Worm (Caenorhabditis elegans) whole organism, young adult: ENCODE results near the gene gid-8.

Experiments
- D2030.7 ChIP-seq: fragments of 200-800 bp; sonication (Bioruptor generic); IDR thresholded peaks from 2 replicates; pipeline ENCODE4 v1.3.6; 2022; ENCODE audit warnings: missing genetic modification reagents, missing genetic modification characterization, missing compliant biosample characterization
- F37B4.10 ChIP-seq: fragments of 200-800 bp; sonication (Bioruptor generic); IDR thresholded peaks from 2 replicates; pipeline ENCODE4 v1.3.6; 2022; ENCODE audit warnings: missing genetic modification characterization, missing compliant biosample characterization
- F39B2.1 ChIP-seq: fragments of 200-800 bp; sonication (Bioruptor generic); IDR thresholded peaks from 2 replicates; pipeline ENCODE4 v1.3.6; 2022; ENCODE audit warnings: missing genetic modification reagents, missing genetic modification characterization, missing compliant biosample characterization
- F55B11.4 ChIP-seq: sonication (generic microtip); optimal IDR thresholded peaks from 2 replicates; lab custom pipeline; 2016; ENCODE audit warnings: missing compliant biosample characterization, missing genetic modification characterization, borderline replicate concordance; ENCODE audit not compliant: insufficient read depth
- attf-6 ChIP-seq: fragments of 200-800 bp; sonication (Bioruptor generic); IDR thresholded peaks from 2 replicates; pipeline ENCODE4 v1.3.6; 2022; ENCODE audit warnings: missing genetic modification reagents, missing genetic modification characterization, missing compliant biosample characterization
- bed-1 ChIP-seq: fragments of 200-800 bp; sonication (Bioruptor generic); IDR thresholded peaks from 2 replicates; pipeline ENCODE4 v1.3.6; 2022; ENCODE audit warnings: missing genetic modification reagents, missing genetic modification characterization, missing compliant biosample characterization
- die-1 ChIP-seq: sonication (generic microtip); optimal IDR thresholded peaks from 2 replicates; lab custom pipeline; 2016; ENCODE audit warnings: missing genotype, mild to moderate bottlenecking, missing genetic modification characterization, missing compliant biosample characterization
- egl-44 ChIP-seq: fragments of 200-800 bp; sonication (Bioruptor generic); IDR thresholded peaks from 2 replicates; pipeline ENCODE4 v1.3.6; 2022; ENCODE audit warnings: missing genetic modification reagents, missing genetic modification characterization, missing compliant biosample characterization
- gei-17 ChIP-seq: fragments of 200-800 bp; sonication (Bioruptor generic); optimal IDR thresholded peaks from 2 replicates; lab custom pipeline; 2018; ENCODE audit warnings: mild to moderate bottlenecking, missing genetic modification characterization, missing compliant biosample characterization
- nhr-179 ChIP-seq: sonication (generic microtip); optimal IDR thresholded peaks from 2 replicates; lab custom pipeline; 2016; ENCODE audit warnings: mild to moderate bottlenecking, missing genetic modification characterization, missing compliant biosample characterization
- sea-2 ChIP-seq: fragments of 200-800 bp; sonication (Bioruptor generic); IDR thresholded peaks from 2 replicates; pipeline ENCODE4 v1.3.6; 2022; ENCODE audit warnings: missing genetic modification characterization, missing compliant biosample characterization
- snpc-4 ChIP-seq, 5 experiments: fragments of 150-350 bp in 1 of 5; sonication (generic microtip) in 4 of 5; optimal IDR thresholded peaks; 2 replicates each; lab custom pipeline; 2014 to 2018; ENCODE audit warnings: missing genetic modification characterization in 5 of 5, missing biosample characterization in 3 of 5, antibody characterized with exemption in 2 of 5, mild to moderate bottlenecking in 2 of 5, missing compliant biosample characterization in 2 of 5, missing genotype in 2 of 5, moderate library complexity in 2 of 5, missing genetic modification reagents in 1 of 5
- tlf-1 ChIP-seq: fragments of 200-800 bp; sonication (Bioruptor generic); optimal IDR thresholded peaks from 2 replicates; lab custom pipeline; 2018; ENCODE audit warnings: mild to moderate bottlenecking, missing genetic modification characterization, missing compliant biosample characterization
- zim-3 ChIP-seq: sonication (generic microtip); optimal IDR thresholded peaks from 2 replicates; lab custom pipeline; 2017; ENCODE audit warnings: mild to moderate bottlenecking, missing genetic modification characterization, moderate library complexity, missing compliant biosample characterization

DNA sequence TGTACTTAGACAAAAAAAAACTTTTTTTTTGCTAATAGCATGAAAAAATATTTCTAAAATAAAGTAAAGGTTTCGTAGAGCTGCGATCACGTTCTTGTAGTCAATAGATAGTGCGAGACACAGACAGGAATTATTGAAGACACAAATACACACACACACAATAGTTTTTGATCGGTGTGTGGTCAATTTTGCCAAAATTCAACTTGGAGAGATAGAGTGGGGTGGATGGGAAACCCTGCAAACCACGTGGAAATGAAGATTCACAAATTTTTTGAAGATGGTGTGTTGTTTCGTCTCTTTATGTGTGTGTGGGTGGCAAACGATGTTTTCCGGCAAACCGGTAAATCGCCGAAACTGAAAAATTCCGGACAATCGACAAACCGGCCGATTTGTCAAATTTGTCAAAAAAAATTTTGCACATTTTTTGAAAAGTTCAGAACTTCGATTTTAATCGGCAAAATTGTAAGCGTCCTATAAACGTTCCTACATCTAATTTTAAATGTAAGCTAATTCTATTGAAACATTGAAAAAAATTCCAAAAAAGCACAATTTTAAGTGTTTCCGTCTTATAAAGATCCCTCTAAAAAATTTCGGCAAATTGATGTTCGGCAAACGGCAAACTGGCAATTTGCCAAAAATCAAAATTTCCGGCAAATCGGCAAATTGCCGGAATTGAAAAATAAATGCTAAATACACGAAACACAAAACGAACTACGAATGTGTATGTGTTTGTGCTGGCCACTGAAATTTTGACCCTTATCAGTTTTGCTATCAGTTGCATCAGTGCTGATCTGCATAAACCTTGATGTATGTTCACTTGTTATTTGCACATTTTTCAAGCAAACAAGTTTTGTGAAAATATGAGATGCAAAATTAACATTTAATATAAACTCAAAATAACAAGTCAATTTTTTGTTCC is 34.8 kb upstream of the gid-8 start:
- no peak for TF ChIP-seq sea-2 (GFP tag; lab: Robert Waterston, UW)
- no peak for TF ChIP-seq snpc-4 (GFP tag; optimal IDR thresholded peaks at IDR 0.05; lab: Kevin White, UChicago)
- no peak for TF ChIP-seq snpc-4 (tag; optimal IDR thresholded peaks at IDR 0.05; lab: Kevin White, UChicago)
- TF ChIP-seq tlf-1 (GFP tag; lab: Kevin White, UChicago) = no peak
- TF ChIP-seq zim-3 (tag; lab: Kevin White, UChicago) = no peak
- TF ChIP-seq egl-44 (GFP tag; lab: Robert Waterston, UW) = no peak
- TF ChIP-seq D2030.7 (GFP tag; lab: Robert Waterston, UW) = no peak
- no peak for TF ChIP-seq attf-6 (GFP tag; lab: Robert Waterston, UW)
- no peak for TF ChIP-seq F39B2.1
- no peak for TF ChIP-seq die-1 (tag; lab: Kevin White, UChicago)
- TF ChIP-seq F37B4.10 (GFP tag; lab: Robert Waterston, UW) = no peak
- no peak for TF ChIP-seq gei-17 (GFP tag; lab: Kevin White, UChicago)
- no peak for TF ChIP-seq bed-1
- TF ChIP-seq nhr-179 = no peak
- TF ChIP-seq F55B11.4 (tag; lab: Kevin White, UChicago) = no peak
